Fruit fly (Drosophila melanogaster) whole organism, embryonic: ENCODE data around the gene CG13239.

Source experiments
- Ada2b ChIP-seq: fragments of 200-800 bp; sonication (Bioruptor generic); IDR thresholded peaks from 2 replicates; pipeline ENCODE4 v1.3.6; 2022; ENCODE audit warnings: missing biosample characterization, missing genetic modification characterization
- Adf1 ChIP-seq: fragments of 200-800 bp; sonication (Bioruptor generic); IDR thresholded peaks from 2 replicates; pipeline ENCODE4 v1.3.6; 2022; ENCODE audit warnings: missing biosample characterization, missing genetic modification characterization
- B-H1 ChIP-seq: fragments of 200-800 bp; sonication (Bioruptor generic); IDR thresholded peaks from 3 replicates; pipeline ENCODE4 v1.3.6; 2022; ENCODE audit warnings: missing biosample characterization, missing genetic modification characterization
- CG10209 ChIP-seq: fragments of 200-800 bp; sonication (Bioruptor generic); optimal IDR thresholded peaks from 3 replicates; lab custom pipeline; 2017; ENCODE audit warnings: missing biosample characterization, mild to moderate bottlenecking, missing genetic modification characterization, missing genetic modification reagents
- CG10654 ChIP-seq: fragments of 200-800 bp; sonication (Bioruptor generic); optimal IDR thresholded peaks from 2 replicates; lab custom pipeline; 2016; ENCODE audit warnings: missing biosample characterization, missing genetic modification characterization
- CG12104 ChIP-seq: fragments of 200-800 bp; sonication (Bioruptor generic); optimal IDR thresholded peaks from 3 replicates; lab custom pipeline; 2016; ENCODE audit warnings: missing biosample characterization, missing genetic modification characterization
- CG12744 ChIP-seq: fragments of 200-800 bp; sonication (Bioruptor generic); optimal IDR thresholded peaks from 2 replicates; lab custom pipeline; 2016; ENCODE audit warnings: missing biosample characterization, missing genetic modification characterization
- CG12942 ChIP-seq: fragments of 200-800 bp; sonication (Bioruptor generic); optimal IDR thresholded peaks from 3 replicates; lab custom pipeline; 2016; ENCODE audit warnings: missing biosample characterization, missing genetic modification characterization
- CG13296 ChIP-seq: fragments of 200-800 bp; sonication (Bioruptor generic); optimal IDR thresholded peaks from 3 replicates; lab custom pipeline; 2018; ENCODE audit warnings: missing biosample characterization, mild to moderate bottlenecking, missing genetic modification characterization
- CG18764 ChIP-seq: fragments of 200-800 bp; sonication (Bioruptor generic); optimal IDR thresholded peaks from 3 replicates; lab custom pipeline; 2016; ENCODE audit warnings: missing biosample characterization, missing genetic modification characterization
- CG2199 ChIP-seq: fragments of 200-800 bp; sonication (Bioruptor generic); IDR thresholded peaks from 3 replicates; pipeline ENCODE4 v1.3.6; 2022; ENCODE audit warnings: missing biosample characterization, missing genetic modification characterization
- CG2678 ChIP-seq: fragments of 200-800 bp; sonication (Bioruptor generic); optimal IDR thresholded peaks from 3 replicates; lab custom pipeline; 2019; ENCODE audit warnings: missing biosample characterization, mild to moderate bottlenecking, missing genetic modification characterization, moderate library complexity
- CG2712 ChIP-seq: fragments of 200-800 bp; optimal IDR thresholded peaks from 3 replicates; lab custom pipeline; 2019; ENCODE audit warnings: missing biosample characterization, mild to moderate bottlenecking, missing genetic modification characterization, moderate library complexity
- CG33557 ChIP-seq: fragments of 200-800 bp; sonication (Bioruptor generic); optimal IDR thresholded peaks from 2 replicates; lab custom pipeline; 2019; ENCODE audit warnings: missing biosample characterization, mild to moderate bottlenecking, missing genetic modification characterization, moderate library complexity
- CG4730 ChIP-seq: fragments of 200-800 bp; sonication (Bioruptor generic); IDR thresholded peaks from 2 replicates; pipeline ENCODE4 v1.3.6; 2022; ENCODE audit warnings: missing biosample characterization, missing genetic modification characterization
- CG6854 ChIP-seq: fragments of 200-800 bp; sonication (Bioruptor generic); optimal IDR thresholded peaks from 3 replicates; lab custom pipeline; 2017; ENCODE audit warnings: missing biosample characterization, mild to moderate bottlenecking, missing genetic modification characterization
- CG8281 ChIP-seq: fragments of 200-800 bp; sonication (Bioruptor generic); optimal IDR thresholded peaks from 2 replicates; lab custom pipeline; 2018; ENCODE audit warnings: missing biosample characterization, mild to moderate bottlenecking, missing genetic modification characterization, moderate library complexity
- CG9797 ChIP-seq: fragments of 200-800 bp; sonication (Bioruptor generic); optimal IDR thresholded peaks from 3 replicates; lab custom pipeline; 2018; ENCODE audit warnings: missing biosample characterization, mild to moderate bottlenecking, missing genetic modification characterization
- CHES-1-like ChIP-seq: fragments of 200-800 bp; sonication (Bioruptor generic); optimal IDR thresholded peaks from 2 replicates; lab custom pipeline; 2016; ENCODE audit warnings: missing biosample characterization, missing genetic modification characterization
- Ets65A ChIP-seq: fragments of 200-800 bp; sonication (Bioruptor generic); peaks from one replicate; lab custom pipeline; 2016; ENCODE audit warnings: missing biosample characterization, missing genetic modification characterization
- H15 ChIP-seq: fragments of 200-800 bp; sonication (Bioruptor generic); IDR thresholded peaks from 3 replicates; pipeline ENCODE4 v1.3.6; 2022; ENCODE audit warnings: missing biosample characterization, missing genetic modification characterization
- HLHmδ ChIP-seq: fragments of 200-800 bp; sonication (Bioruptor generic); optimal IDR thresholded peaks from 2 replicates; lab custom pipeline; 2018; ENCODE audit warnings: missing biosample characterization, mild to moderate bottlenecking, missing genetic modification characterization, moderate library complexity
- Hmr ChIP-seq: fragments of 200-800 bp; sonication (Bioruptor generic); optimal IDR thresholded peaks from 3 replicates; lab custom pipeline; 2017; ENCODE audit warnings: mild to moderate bottlenecking, missing biosample characterization, missing genetic modification reagents, missing genetic modification characterization
- Lpt ChIP-seq: fragments of >200 bp; optimal IDR thresholded peaks from 2 replicates; lab custom pipeline; 2018; ENCODE audit warnings: missing biosample characterization, missing genetic modification characterization
- Mes4 ChIP-seq: fragments of 200-800 bp; sonication (Bioruptor generic); optimal IDR thresholded peaks from 2 replicates; lab custom pipeline; 2016; ENCODE audit warnings: missing biosample characterization, missing genetic modification characterization
- Neu2 ChIP-seq: fragments of 200-800 bp; sonication (Bioruptor generic); optimal IDR thresholded peaks from 3 replicates; lab custom pipeline; 2016; ENCODE audit warnings: missing biosample characterization, missing genetic modification characterization, borderline replicate concordance
- Ptx1 ChIP-seq: fragments of 200-800 bp; sonication (Bioruptor generic); IDR thresholded peaks from 2 replicates; pipeline ENCODE4 v1.3.6; 2022; ENCODE audit warnings: missing biosample characterization, missing genetic modification characterization
- Rx ChIP-seq: fragments of 200-800 bp; sonication (Bioruptor generic); IDR thresholded peaks from 2 replicates; pipeline ENCODE4 v1.3.6; 2022; ENCODE audit warnings: missing biosample characterization, missing genetic modification characterization
- Scr ChIP-seq: fragments of 200-800 bp; sonication (Bioruptor generic); IDR thresholded peaks from 2 replicates; pipeline ENCODE4 v1.3.6; 2022; ENCODE audit warnings: missing biosample characterization, missing genetic modification characterization; ENCODE audit not compliant: partially characterized antibody
- Sin3A ChIP-seq: fragments of >200 bp; optimal IDR thresholded peaks from 2 replicates; lab custom pipeline; 2018
- Sox102F ChIP-seq: fragments of 200-800 bp; sonication (Bioruptor generic); optimal IDR thresholded peaks from 2 replicates; lab custom pipeline; 2018; ENCODE audit warnings: missing biosample characterization, mild to moderate bottlenecking, missing genetic modification characterization, moderate library complexity
- Sry-δ ChIP-seq: fragments of 200-800 bp; sonication (Bioruptor generic); optimal IDR thresholded peaks from 2 replicates; lab custom pipeline; 2016; ENCODE audit warnings: missing biosample characterization, missing genetic modification characterization
- YL-1 ChIP-seq: fragments of 200-800 bp; sonication (Bioruptor generic); optimal IDR thresholded peaks from 3 replicates; lab custom pipeline; 2017; ENCODE audit warnings: missing biosample characterization, mild to moderate bottlenecking, missing genetic modification characterization
- bsh ChIP-seq, 2 experiments: fragments of 200-800 bp; sonication (Bioruptor generic); optimal IDR thresholded peaks; 2 replicates each; lab custom pipeline; 2017 to 2018; ENCODE audit warnings: mild to moderate bottlenecking in 2 of 2, missing biosample characterization in 2 of 2, missing genetic modification characterization in 2 of 2, moderate library complexity in 1 of 2
- caup ChIP-seq: fragments of 200-800 bp; sonication (Bioruptor generic); optimal IDR thresholded peaks from 3 replicates; lab custom pipeline; 2017; ENCODE audit warnings: missing biosample characterization, mild to moderate bottlenecking, missing genetic modification characterization, moderate library complexity; ENCODE audit not compliant: severe bottlenecking
- fd3F ChIP-seq: fragments of 200-800 bp; sonication (Bioruptor generic); optimal IDR thresholded peaks from 2 replicates; lab custom pipeline; 2018; ENCODE audit warnings: missing biosample characterization, mild to moderate bottlenecking, missing genetic modification characterization, moderate library complexity
- hth ChIP-seq: fragments of >200 bp; optimal IDR thresholded peaks from 2 replicates; lab custom pipeline; 2017; ENCODE audit warnings: inconsistent platforms
- lbe ChIP-seq: fragments of 200-800 bp; sonication (Bioruptor generic); optimal IDR thresholded peaks from 2 replicates; lab custom pipeline; 2016; ENCODE audit warnings: missing biosample characterization, mild to moderate bottlenecking, missing genetic modification characterization
- luna ChIP-seq: fragments of 200-800 bp; sonication (Bioruptor generic); optimal IDR thresholded peaks from 2 replicates; lab custom pipeline; 2016; ENCODE audit warnings: missing biosample characterization, missing genetic modification characterization
- nmo ChIP-seq: fragments of 200-800 bp; sonication (Bioruptor generic); optimal IDR thresholded peaks from 2 replicates; lab custom pipeline; 2018; ENCODE audit warnings: missing biosample characterization, mild to moderate bottlenecking, missing genetic modification characterization, moderate library complexity
- odd ChIP-seq: fragments of 200-800 bp; sonication (Bioruptor generic); optimal IDR thresholded peaks from 2 replicates; lab custom pipeline; 2017; ENCODE audit warnings: missing biosample characterization, mild to moderate bottlenecking, missing genetic modification characterization
- pfk ChIP-seq: fragments of 200-800 bp; sonication (Bioruptor generic); optimal IDR thresholded peaks from 2 replicates; lab custom pipeline; 2018; ENCODE audit warnings: missing biosample characterization, mild to moderate bottlenecking, missing genetic modification characterization, moderate library complexity
- phol ChIP-seq: fragments of 200-800 bp; sonication (Bioruptor generic); optimal IDR thresholded peaks from 3 replicates; lab custom pipeline; 2018; ENCODE audit warnings: missing biosample characterization, mild to moderate bottlenecking, missing genetic modification characterization, moderate library complexity
- pita ChIP-seq: fragments of 200-800 bp; sonication (Bioruptor generic); optimal IDR thresholded peaks from 2 replicates; lab custom pipeline; 2017; ENCODE audit warnings: missing biosample characterization, mild to moderate bottlenecking, missing genetic modification characterization
- repo ChIP-seq: fragments of 200-800 bp; sonication (Bioruptor generic); optimal IDR thresholded peaks from 2 replicates; lab custom pipeline; 2016; ENCODE audit warnings: missing biosample characterization, missing genetic modification characterization
- sqz ChIP-seq: fragments of 200-800 bp; sonication (Bioruptor generic); optimal IDR thresholded peaks from 3 replicates; lab custom pipeline; 2018; ENCODE audit warnings: missing biosample characterization, mild to moderate bottlenecking, missing genetic modification characterization
- stwl ChIP-seq: fragments of 200-800 bp; sonication (Bioruptor generic); optimal IDR thresholded peaks from 3 replicates; lab custom pipeline; 2018; ENCODE audit warnings: missing biosample characterization, mild to moderate bottlenecking, missing genetic modification characterization, moderate library complexity
- unc-4 ChIP-seq: fragments of 200-800 bp; sonication (Bioruptor generic); IDR thresholded peaks from 2 replicates; pipeline ENCODE4 v1.3.6; 2022; ENCODE audit warnings: missing biosample characterization, missing genetic modification characterization; ENCODE audit not compliant: partially characterized antibody
- vfl ChIP-seq: fragments of 200-800 bp; sonication (Bioruptor generic); optimal IDR thresholded peaks from 2 replicates; lab custom pipeline; 2016; ENCODE audit warnings: missing biosample characterization, missing genetic modification characterization
- wor ChIP-seq: fragments of 200-800 bp; sonication (Bioruptor generic); IDR thresholded peaks from 2 replicates; pipeline ENCODE4 v1.3.6; 2022; ENCODE audit warnings: missing biosample characterization, missing genetic modification characterization
- yki ChIP-seq: fragments of >200 bp; optimal IDR thresholded peaks from 3 replicates; lab custom pipeline; 2018

CG13239 gene

DNA sequence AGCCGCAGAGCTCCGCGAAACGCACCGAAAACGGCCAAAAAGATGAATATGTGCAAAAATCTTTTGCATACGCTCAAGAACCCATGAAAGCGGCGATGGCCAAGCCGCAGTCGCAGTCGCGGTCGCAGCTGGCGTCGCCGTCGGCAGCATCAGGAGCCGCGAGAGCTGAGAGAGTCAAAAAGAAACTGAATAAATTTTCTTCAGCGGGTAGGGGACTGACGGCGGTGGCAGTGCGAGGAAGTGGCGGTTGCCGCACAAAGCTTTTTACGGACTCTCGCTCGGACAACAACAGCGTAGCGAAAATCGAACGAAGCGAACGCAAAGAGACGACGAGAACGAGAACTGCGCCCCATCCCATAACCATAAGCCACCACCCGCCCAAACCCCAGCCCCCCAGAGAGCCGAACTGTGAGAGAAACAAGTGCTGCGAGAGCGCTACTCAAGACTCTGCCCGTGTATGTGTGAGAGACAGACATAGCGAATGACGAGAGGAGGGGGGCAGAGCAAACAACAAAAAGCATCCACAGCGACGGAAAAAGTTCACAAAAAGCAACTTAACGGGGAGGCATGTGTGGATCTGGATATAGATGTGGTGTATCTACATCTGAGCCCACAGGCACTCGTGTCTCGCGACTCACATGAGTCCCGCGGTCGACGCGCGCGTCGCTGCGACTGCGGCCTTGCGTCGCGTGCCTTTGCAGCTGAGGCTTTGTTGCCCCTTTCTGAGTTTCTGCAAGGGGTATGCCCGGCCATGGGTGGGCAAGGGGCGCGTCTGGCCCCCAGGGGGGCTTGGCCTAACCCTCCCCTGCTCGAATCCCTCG is 25.2 kb upstream of the CG13239 start, which contains the start of gene jim (continued):
- TF ChIP-seq CG10209 (GFP tag; lab: Kevin White, UChicago) = no peak
- TF ChIP-seq stwl (tag; lab: Kevin White, UChicago) = no peak
- no peak for TF ChIP-seq pfk (GFP tag; lab: Kevin White, UChicago)
- TF ChIP-seq vfl (GFP tag; lab: Kevin White, UChicago) = no peak
- TF ChIP-seq fd3F (GFP tag; lab: Kevin White, UChicago) = no peak
- TF ChIP-seq repo (GFP tag; lab: Kevin White, UChicago) = no peak
- TF ChIP-seq CG18764 = no peak
- TF ChIP-seq Lpt (GFP tag; lab: Kevin White, UChicago) = no peak
- TF ChIP-seq hth (lab: Kevin White, UChicago) = no peak
- peak; percentile 26 for TF ChIP-seq sqz
- peak; percentile 60 for TF ChIP-seq Hmr (GFP tag; lab: Kevin White, UChicago)
- no peak for TF ChIP-seq CHES-1-like (GFP tag; lab: Kevin White, UChicago)
- TF ChIP-seq CG2199 (GFP tag; lab: Robert Waterston, UW) = no peak
- TF ChIP-seq CG33557 (GFP tag; lab: Kevin White, UChicago) = no peak
- TF ChIP-seq CG12744 (GFP tag; lab: Kevin White, UChicago) = no peak
- no peak for TF ChIP-seq B-H1 (GFP tag; lab: Robert Waterston, UW)
- peak in 1 of 2 experiments; percentile 63 for TF ChIP-seq bsh (GFP tag; optimal IDR thresholded peaks at IDR 0.05; lab: Kevin White, UChicago)
- TF ChIP-seq Adf1 = peak; percentile 98
- no peak for TF ChIP-seq CG9797 (GFP tag; lab: Kevin White, UChicago)
- peak; percentile 42 for TF ChIP-seq yki
- TF ChIP-seq unc-4 (GFP tag; lab: Robert Waterston, UW) = no peak; the same call in 1 of the 2 replicates
- TF ChIP-seq CG8281 (tag; lab: Kevin White, UChicago) = no peak
- TF ChIP-seq Ptx1 = no peak
- TF ChIP-seq CG10654 = no peak
- no peak for TF ChIP-seq nmo (GFP tag; lab: Kevin White, UChicago)
- no peak for TF ChIP-seq pita (GFP tag; lab: Kevin White, UChicago)
- TF ChIP-seq CG13296 (GFP tag; lab: Kevin White, UChicago) = no peak
- no peak for TF ChIP-seq Sin3A (lab: Kevin White, UChicago)
- TF ChIP-seq Sry-δ (GFP tag; lab: Kevin White, UChicago) = no peak
- TF ChIP-seq Ada2b (GFP tag; lab: Robert Waterston, UW) = no peak
- no peak for TF ChIP-seq H15
- TF ChIP-seq CG6854 (GFP tag; lab: Kevin White, UChicago) = peak; percentile 57
- no peak for TF ChIP-seq CG12104
- no peak for TF ChIP-seq luna (GFP tag; lab: Kevin White, UChicago)
- TF ChIP-seq Neu2 (GFP tag; lab: Kevin White, UChicago) = no peak
- peak; percentile 44 for TF ChIP-seq caup
- TF ChIP-seq CG2712 (tag; lab: Kevin White, UChicago) = no peak
- no peak for TF ChIP-seq CG2678 (tag; lab: Kevin White, UChicago)
- TF ChIP-seq lbe (GFP tag; lab: Kevin White, UChicago) = peak; percentile 43
- no peak for TF ChIP-seq phol (tag; lab: Kevin White, UChicago)
- TF ChIP-seq Scr (GFP tag; lab: Robert Waterston, UW) = no peak
- no peak for TF ChIP-seq Ets65A (GFP tag; lab: Kevin White, UChicago)
- no peak for TF ChIP-seq HLHmδ (GFP tag; lab: Kevin White, UChicago)
- TF ChIP-seq CG12942 (GFP tag; lab: Kevin White, UChicago) = no peak
- TF ChIP-seq CG4730 (GFP tag; lab: Robert Waterston, UW) = no peak
- no peak for TF ChIP-seq odd (GFP tag; lab: Kevin White, UChicago)
- TF ChIP-seq Rx = no peak
- TF ChIP-seq YL-1 (GFP tag; lab: Kevin White, UChicago) = no peak
- no peak for TF ChIP-seq wor (GFP tag; lab: Robert Waterston, UW)
- no peak for TF ChIP-seq Sox102F (GFP tag; lab: Kevin White, UChicago)
- no peak for TF ChIP-seq Mes4 (GFP tag; lab: Kevin White, UChicago)
